Fruit fly (Drosophila melanogaster): ENCODE measurements around the gene CG7611.

CG7611 gene

DNA sequence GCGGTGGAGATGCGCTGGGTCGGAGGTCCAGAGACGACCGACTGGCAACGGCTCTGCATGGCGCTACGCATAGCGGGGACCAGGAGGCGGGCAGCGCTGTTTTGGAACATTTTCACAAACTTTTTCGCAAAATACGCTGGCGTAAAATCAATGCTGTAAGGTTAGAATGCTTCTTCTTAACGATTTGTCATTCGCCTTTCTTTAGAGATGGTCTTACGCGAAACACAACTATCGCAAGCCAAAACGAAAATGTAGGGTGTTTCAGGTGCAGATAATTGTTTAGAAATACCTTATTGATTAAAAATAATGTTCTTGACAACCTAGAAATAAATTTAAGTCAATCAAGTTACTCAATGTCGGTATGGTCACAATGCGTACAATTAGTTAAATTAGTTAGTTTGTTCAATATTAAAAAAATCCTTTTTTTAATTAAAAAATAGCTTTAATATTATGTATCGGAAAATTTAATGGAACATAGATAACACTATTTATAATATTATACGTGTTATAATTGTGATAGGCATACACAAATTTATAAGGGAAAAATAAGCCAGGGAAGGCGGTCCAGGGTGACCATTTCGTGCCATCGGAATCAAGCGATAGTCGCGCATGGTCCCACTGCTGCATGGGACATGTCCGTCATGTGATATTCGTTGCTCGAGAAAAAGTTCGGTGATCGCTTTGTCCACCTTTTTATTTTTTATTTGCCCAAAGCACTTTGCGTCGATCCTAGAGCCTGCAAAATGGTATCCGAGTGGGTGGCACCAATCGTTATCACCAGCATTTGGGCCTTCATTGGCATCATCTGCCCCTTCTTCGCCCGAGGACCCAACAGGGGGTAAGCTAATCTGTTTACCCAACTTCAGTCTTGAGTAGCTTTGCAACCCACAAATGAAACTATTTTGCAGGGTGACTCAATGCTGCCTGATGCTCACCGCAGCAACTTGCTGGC lies 16.5 kb downstream of the CG7611 start, which contains the start of the genes COX8 and VhaM9.7-b:
Gene COX8, minus strand, starts transcription at position 203 of the 952 bp plus-strand sequence.
Gene VhaM9.7-b, plus strand, starts transcription at position 618 of the 952 bp plus-strand sequence.
- TF ChIP-seq Pif1B (GFP tag; optimal IDR thresholded peaks at IDR 0.05) = no peak
- TF ChIP-seq CG32121 (GFP tag; IDR thresholded peaks at IDR 0.05) = peak; percentile 11; the same call in 1 of the 2 replicates
- peak; percentile 14 for TF ChIP-seq CG17806 (tag; optimal IDR thresholded peaks at IDR 0.05)
- peak; percentile 39 for TF ChIP-seq Snoo (tag; optimal IDR thresholded peaks at IDR 0.05)

DNA sequence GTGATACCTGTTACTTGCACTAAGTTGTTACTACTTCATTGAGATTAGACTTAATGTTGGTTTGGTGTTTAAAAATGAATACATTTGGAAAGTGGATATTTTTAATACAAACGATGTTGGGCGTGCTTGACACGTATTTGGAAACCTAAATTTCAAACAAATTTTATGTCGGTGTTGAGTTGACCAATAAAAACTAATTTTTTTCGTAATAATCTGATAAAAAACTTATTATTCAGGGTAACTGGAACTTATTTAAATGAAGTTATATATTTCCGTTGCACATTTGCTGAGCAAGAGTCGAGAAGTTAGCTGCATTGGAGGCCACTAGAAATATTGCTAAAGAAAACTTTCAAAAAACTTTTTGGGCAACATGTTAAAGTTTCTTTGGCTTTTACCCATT lies 19.1 kb downstream of the CG7611 start, which contains the start of gene CG33290:
Gene CG33290, plus strand, starts transcription at position 301 of the 400 bp plus-strand sequence.
- TF ChIP-seq CG32121 (GFP tag; IDR thresholded peaks at IDR 0.05) (no peak), CG12605 (GFP tag; IDR thresholded peaks at IDR 0.05) (no peak), CG17806 (tag; optimal IDR thresholded peaks at IDR 0.05) (no peak), gl (tag; optimal IDR thresholded peaks at IDR 0.05) (no peak), D1 (tag; optimal IDR thresholded peaks at IDR 0.05) (no peak), CG9948 (tag; optimal IDR thresholded peaks at IDR 0.05) (no peak), Ets98B (GFP tag; IDR thresholded peaks at IDR 0.05) (no peak), CG15710 (tag; optimal IDR thresholded peaks at IDR 0.05) (no peak), CG13204 (GFP tag; optimal IDR thresholded peaks at IDR 0.05) (no peak), CG14655 (GFP tag; optimal IDR thresholded peaks at IDR 0.05) (no peak), CG8159 (tag; optimal IDR thresholded peaks at IDR 0.05) (no peak), CG8301 (tag; optimal IDR thresholded peaks at IDR 0.05) (no peak), EcR (GFP tag; optimal IDR thresholded peaks at IDR 0.05) (no peak), CG34367 (tag; optimal IDR thresholded peaks at IDR 0.05) (no peak), CG4496 (GFP tag; IDR thresholded peaks at IDR 0.05) (no peak), rn (GFP tag; IDR thresholded peaks at IDR 0.05) (no peak), fd96Ca (GFP tag; IDR thresholded peaks at IDR 0.05) (no peak), Pif1B (GFP tag; optimal IDR thresholded peaks at IDR 0.05) (no peak), Snoo (tag; optimal IDR thresholded peaks at IDR 0.05) (no peak), Pif1A (GFP tag; optimal IDR thresholded peaks at IDR 0.05) (no peak)

DNA sequence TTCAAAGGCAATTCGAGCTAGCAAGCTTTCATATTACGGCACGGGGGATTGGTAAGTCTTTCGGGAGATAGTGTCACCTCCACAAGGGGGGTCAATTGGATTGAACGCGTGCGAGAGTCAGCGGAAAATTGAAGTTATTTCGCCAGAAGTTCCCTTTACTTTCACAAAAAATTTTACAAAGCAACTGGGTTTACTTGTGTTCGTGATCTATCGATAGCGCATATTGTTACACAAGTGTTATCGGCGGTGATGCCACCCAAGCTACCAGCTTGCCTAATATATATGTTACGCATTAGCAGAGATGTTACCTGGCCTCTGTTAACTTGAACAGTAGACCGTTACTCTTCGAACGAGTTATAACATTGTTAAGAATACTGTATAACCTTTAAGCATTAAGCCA lies 31.8 kb downstream of the CG7611 start, which contains the start of gene Wnk:
Gene Wnk, minus strand, starts transcription at position 177 of the 400 bp plus-strand sequence.
- TF ChIP-seq CG15710 (tag; optimal IDR thresholded peaks at IDR 0.05) (no peak), CG32121 (GFP tag; IDR thresholded peaks at IDR 0.05) (no peak), Ets98B (GFP tag; IDR thresholded peaks at IDR 0.05) (no peak), CG8159 (tag; optimal IDR thresholded peaks at IDR 0.05) (no peak), CG10348 (GFP tag; IDR thresholded peaks at IDR 0.05) (no peak)

DNA sequence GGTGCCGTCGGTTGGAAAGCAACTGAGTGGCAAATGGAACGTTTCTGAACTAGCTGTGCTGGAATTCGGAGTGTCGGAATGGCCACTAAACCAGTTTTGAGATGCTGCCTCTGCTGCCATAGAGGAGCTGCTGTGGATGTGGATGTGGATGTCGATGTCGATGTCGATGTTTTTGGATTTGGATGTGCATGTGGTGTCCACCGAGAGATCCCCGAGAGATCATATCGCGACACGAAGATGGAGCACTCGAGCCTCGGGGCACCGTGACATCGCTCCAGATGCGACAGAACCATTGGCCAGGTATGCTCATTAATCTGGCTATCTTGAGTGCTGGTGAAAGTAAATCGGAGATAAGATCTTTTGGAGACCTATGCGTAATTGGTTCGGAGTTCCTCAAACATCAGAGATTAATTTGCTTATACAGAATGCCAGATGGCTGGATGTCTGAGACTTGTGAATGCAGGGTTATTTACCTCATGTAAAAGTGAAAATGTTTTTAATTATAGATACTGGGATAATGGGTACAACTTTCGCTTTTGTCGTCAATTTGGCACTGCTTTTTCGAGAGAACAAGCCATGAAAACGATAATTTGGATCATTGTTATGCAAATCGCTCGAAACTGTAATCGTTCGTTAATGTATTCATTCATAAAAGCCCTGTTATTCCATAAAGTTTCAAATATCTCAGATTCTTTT lies 35.3 kb downstream of the CG7611 start, which contains the start of gene CG7173:
Gene CG7173, minus strand, starts transcription at position 51 of the 696 bp plus-strand sequence.
- TF ChIP-seq CG10348 (GFP tag; IDR thresholded peaks at IDR 0.05) = no peak
- no peak for TF ChIP-seq EcR (GFP tag; optimal IDR thresholded peaks at IDR 0.05)
- no peak for TF ChIP-seq D1 (tag; optimal IDR thresholded peaks at IDR 0.05)
- no peak for TF ChIP-seq CG32121 (GFP tag; IDR thresholded peaks at IDR 0.05)
- TF ChIP-seq Pif1A (GFP tag; optimal IDR thresholded peaks at IDR 0.05) = no peak
- no peak for TF ChIP-seq gl (tag; optimal IDR thresholded peaks at IDR 0.05)
- TF ChIP-seq CG4496 (GFP tag; IDR thresholded peaks at IDR 0.05) = no peak; the same call in 1 of the 3 replicates
- TF ChIP-seq CG12605 (GFP tag; IDR thresholded peaks at IDR 0.05) = no peak

DNA sequence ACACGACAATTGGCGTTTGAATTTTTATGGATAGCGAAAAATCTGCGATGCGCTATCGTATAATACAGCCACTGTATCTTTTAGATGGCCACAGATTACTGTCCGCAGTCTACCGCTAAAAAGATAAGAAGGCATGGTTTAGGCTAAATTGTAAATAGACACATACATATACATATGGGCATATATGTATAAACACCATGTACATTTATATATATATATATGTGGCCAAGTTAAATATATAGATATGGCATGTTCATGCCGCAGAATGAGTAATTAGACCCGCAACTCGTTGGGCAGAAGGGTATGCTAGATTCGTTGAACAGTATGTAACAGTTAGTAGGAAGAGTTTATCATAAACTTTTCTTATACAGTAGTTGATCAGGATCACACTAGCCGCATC lies 39.1 kb downstream of the CG7611 start, which contains the start of gene CapaR:
Gene CapaR, minus strand, starts transcription at position 101 of the 400 bp plus-strand sequence.
- TF ChIP-seq CG15710 (tag; optimal IDR thresholded peaks at IDR 0.05) (no peak), CG14655 (GFP tag; optimal IDR thresholded peaks at IDR 0.05) (no peak), CG8159 (tag; optimal IDR thresholded peaks at IDR 0.05) (no peak), D1 (tag; optimal IDR thresholded peaks at IDR 0.05) (no peak), CG13204 (GFP tag; optimal IDR thresholded peaks at IDR 0.05) (no peak), CG4496 (GFP tag; IDR thresholded peaks at IDR 0.05) (no peak), CG10348 (GFP tag; IDR thresholded peaks at IDR 0.05) (no peak), gl (tag; optimal IDR thresholded peaks at IDR 0.05) (no peak)

DNA sequence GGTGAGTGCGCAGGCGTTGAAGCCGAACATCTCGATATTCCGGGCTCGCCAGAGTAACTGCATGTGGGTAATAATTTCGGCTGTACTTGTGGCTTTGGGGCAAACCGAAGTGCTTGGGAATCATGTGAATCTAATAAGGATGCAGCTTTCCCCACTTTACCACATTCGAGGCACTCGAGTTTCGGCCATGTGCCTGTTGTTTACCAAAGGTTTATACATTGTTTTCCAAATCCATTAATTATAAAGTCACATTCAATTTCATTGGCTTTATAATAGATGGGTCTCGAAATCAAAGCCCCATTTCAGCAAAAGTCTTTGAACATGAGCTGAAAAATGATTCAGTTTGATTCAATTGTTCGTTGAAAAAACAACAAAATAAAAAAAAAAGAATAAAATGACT lies 42.1 kb downstream of the CG7611 start, which contains the start of gene CG7634:
Gene CG7634, plus strand, starts transcription at position 301 of the 400 bp plus-strand sequence.
- TF ChIP-seq Pif1A (GFP tag; optimal IDR thresholded peaks at IDR 0.05) (no peak), Ets98B (GFP tag; IDR thresholded peaks at IDR 0.05) (no peak), CG17806 (tag; optimal IDR thresholded peaks at IDR 0.05) (no peak), CG14655 (GFP tag; optimal IDR thresholded peaks at IDR 0.05) (no peak), CG10348 (GFP tag; IDR thresholded peaks at IDR 0.05) (no peak), Pif1B (GFP tag; optimal IDR thresholded peaks at IDR 0.05) (no peak), gl (tag; optimal IDR thresholded peaks at IDR 0.05) (no peak), CG12605 (GFP tag; IDR thresholded peaks at IDR 0.05) (no peak), CG15710 (tag; optimal IDR thresholded peaks at IDR 0.05) (no peak), D1 (tag; optimal IDR thresholded peaks at IDR 0.05) (no peak), rn (GFP tag; IDR thresholded peaks at IDR 0.05) (no peak), fd96Ca (GFP tag; IDR thresholded peaks at IDR 0.05) (no peak), CG13204 (GFP tag; optimal IDR thresholded peaks at IDR 0.05) (no peak)

All from whole organism, pupa.